Worm (Caenorhabditis elegans) whole organism, young adult: ENCODE results near the gene rei-2.

Source experiments
- F39B2.1 ChIP-seq: fragments of 200-800 bp; sonication (Bioruptor generic); IDR thresholded peaks from 2 replicates; pipeline ENCODE4 v1.3.6; 2022; ENCODE audit warnings: missing genetic modification reagents, missing genetic modification characterization, missing compliant biosample characterization
- K12H6.12 ChIP-seq: fragments of 200-800 bp; sonication (Bioruptor generic); optimal IDR thresholded peaks from 2 replicates; lab custom pipeline; 2018; ENCODE audit warnings: mild to moderate bottlenecking, missing genetic modification characterization, missing compliant biosample characterization
- ama-1 ChIP-seq, 3 experiments: fragments of 150-350 bp in 1 of 3; sonication (generic microtip) in 2 of 3; optimal IDR thresholded peaks; 2 replicates each; lab custom pipeline; 2014 to 2018; ENCODE audit warnings: missing biosample characterization in 2 of 3, missing genetic modification characterization in 2 of 3, missing genetic modification reagents in 2 of 3
- lin-26 ChIP-seq: fragments of 200-800 bp; sonication (Bioruptor generic); IDR thresholded peaks from 2 replicates; pipeline ENCODE4 v1.3.6; 2022; ENCODE audit warnings: missing genetic modification reagents, missing genetic modification characterization, missing compliant biosample characterization
- pha-4 ChIP-seq: fragments of 150-350 bp; sonication (generic microtip); optimal IDR thresholded peaks from 2 replicates; lab custom pipeline; 2014; ENCODE audit warnings: missing biosample characterization, missing genetic modification reagents, missing genetic modification characterization

- TF ChIP-seq pha-4 (tag; lab: Kevin White, UChicago) (no peak), F39B2.1 (no peak), K12H6.12 (tag; lab: Kevin White, UChicago) (no peak), lin-26 (GFP tag; lab: Robert Waterston, UW) (no peak), ama-1 (optimal IDR thresholded peaks at IDR 0.05; lab: Kevin White, UChicago) (no peak), ama-1 (GFP tag; optimal IDR thresholded peaks at IDR 0.05; lab: Kevin White, UChicago) (no peak)
These were observed 32.4 kb upstream of the rei-2 start for ce11 chrX:1120326-1120725.
